Fruit fly (Drosophila melanogaster) whole organism, embryonic: ENCODE results near the gene CG9184.

Source experiments
- Adf1 ChIP-seq: fragments of 200-800 bp; sonication (Bioruptor generic); IDR thresholded peaks from 2 replicates; pipeline ENCODE4 v1.3.6; 2022; ENCODE audit warnings: missing biosample characterization, missing genetic modification characterization
- Aef1 ChIP-seq: fragments of 200-800 bp; sonication (Bioruptor generic); IDR thresholded peaks from 3 replicates; pipeline ENCODE4 v1.3.6; 2022; ENCODE audit warnings: missing biosample characterization, missing genetic modification characterization
- Antp ChIP-seq: fragments of 200-800 bp; sonication (Bioruptor generic); optimal IDR thresholded peaks from 3 replicates; lab custom pipeline; 2016; ENCODE audit warnings: missing biosample characterization, missing genetic modification characterization
- CG10543 ChIP-seq: fragments of 200-800 bp; sonication (Bioruptor generic); optimal IDR thresholded peaks from 3 replicates; lab custom pipeline; 2017; ENCODE audit warnings: missing biosample characterization, mild to moderate bottlenecking, missing genetic modification characterization, moderate library complexity
- CG10979 ChIP-seq: fragments of 200-800 bp; sonication (Bioruptor generic); optimal IDR thresholded peaks from 2 replicates; lab custom pipeline; 2018; ENCODE audit warnings: missing biosample characterization, mild to moderate bottlenecking, missing genetic modification characterization, moderate library complexity
- CG12769 ChIP-seq: fragments of 200-800 bp; sonication (Bioruptor generic); optimal IDR thresholded peaks from 2 replicates; lab custom pipeline; 2019; ENCODE audit warnings: missing biosample characterization, mild to moderate bottlenecking, missing genetic modification characterization, moderate library complexity
- CG13296 ChIP-seq: fragments of 200-800 bp; sonication (Bioruptor generic); optimal IDR thresholded peaks from 3 replicates; lab custom pipeline; 2018; ENCODE audit warnings: missing biosample characterization, mild to moderate bottlenecking, missing genetic modification characterization
- CG13775 ChIP-seq: fragments of 200-800 bp; sonication (Bioruptor generic); optimal IDR thresholded peaks from 3 replicates; lab custom pipeline; 2017; ENCODE audit warnings: missing biosample characterization, mild to moderate bottlenecking, missing genetic modification characterization
- CG14667 ChIP-seq: fragments of 200-800 bp; sonication (Bioruptor generic); IDR thresholded peaks from 2 replicates; pipeline ENCODE4 v1.3.6; 2022; ENCODE audit warnings: missing biosample characterization, missing genetic modification characterization
- CG15696 ChIP-seq: fragments of 200-800 bp; sonication (Bioruptor generic); optimal IDR thresholded peaks from 2 replicates; lab custom pipeline; 2019; ENCODE audit warnings: missing biosample characterization, mild to moderate bottlenecking, missing genetic modification characterization, moderate library complexity
- CG2116 ChIP-seq: fragments of 200-800 bp; sonication (Bioruptor generic); optimal IDR thresholded peaks from 3 replicates; lab custom pipeline; 2018; ENCODE audit warnings: missing biosample characterization, mild to moderate bottlenecking, missing genetic modification characterization
- CG2712 ChIP-seq: fragments of 200-800 bp; optimal IDR thresholded peaks from 3 replicates; lab custom pipeline; 2019; ENCODE audit warnings: missing biosample characterization, mild to moderate bottlenecking, missing genetic modification characterization, moderate library complexity
- CG30431 ChIP-seq: fragments of 200-800 bp; sonication (Bioruptor generic); optimal IDR thresholded peaks from 2 replicates; lab custom pipeline; 2017; ENCODE audit warnings: missing biosample characterization, missing genetic modification characterization
- CG32532 ChIP-seq: fragments of 200-800 bp; sonication (Bioruptor generic); IDR thresholded peaks from 2 replicates; pipeline ENCODE4 v1.3.6; 2022; ENCODE audit warnings: missing biosample characterization, missing genetic modification characterization
- CG32772 ChIP-seq: fragments of 200-800 bp; sonication (Bioruptor generic); IDR thresholded peaks from 2 replicates; pipeline ENCODE4 v1.3.6; 2022; ENCODE audit warnings: missing biosample characterization, missing genetic modification characterization
- CG3281 ChIP-seq: fragments of 200-800 bp; sonication (Bioruptor generic); optimal IDR thresholded peaks from 3 replicates; lab custom pipeline; 2017; ENCODE audit warnings: missing biosample characterization, mild to moderate bottlenecking, missing genetic modification characterization
- CG34224 ChIP-seq: fragments of 200-800 bp; sonication (Bioruptor generic); IDR thresholded peaks from 3 replicates; pipeline ENCODE4 v1.3.6; 2022; ENCODE audit warnings: missing biosample characterization, missing genetic modification characterization; ENCODE audit not compliant: partially characterized antibody
- CG42726 ChIP-seq: fragments of 200-800 bp; sonication (Bioruptor generic); IDR thresholded peaks from 2 replicates; pipeline ENCODE4 v1.3.6; 2022; ENCODE audit warnings: missing biosample characterization, missing genetic modification characterization; ENCODE audit not compliant: partially characterized antibody
- CG43689 ChIP-seq: fragments of 200-800 bp; sonication (Bioruptor generic); IDR thresholded peaks from 2 replicates; pipeline ENCODE4 v1.3.6; 2022; ENCODE audit warnings: missing biosample characterization, missing genetic modification characterization
- CG4404 ChIP-seq: fragments of 200-800 bp; sonication (Bioruptor generic); IDR thresholded peaks from 2 replicates; pipeline ENCODE4 v1.3.6; 2022; ENCODE audit warnings: missing biosample characterization, missing genetic modification characterization
- CG6689 ChIP-seq: fragments of 200-800 bp; sonication (Bioruptor generic); IDR thresholded peaks from 2 replicates; pipeline ENCODE4 v1.3.6; 2022; ENCODE audit warnings: missing biosample characterization, missing genetic modification characterization
- CG8924 ChIP-seq: fragments of 200-800 bp; optimal IDR thresholded peaks from 3 replicates; lab custom pipeline; 2019; ENCODE audit warnings: missing biosample characterization, mild to moderate bottlenecking, missing genetic modification characterization, moderate library complexity
- CG9876 ChIP-seq: fragments of 200-800 bp; sonication (Bioruptor generic); optimal IDR thresholded peaks from 2 replicates; lab custom pipeline; 2016; ENCODE audit warnings: missing biosample characterization, missing genetic modification characterization
- Chrac-16 ChIP-seq: fragments of 200-800 bp; sonication (Bioruptor generic); optimal IDR thresholded peaks from 3 replicates; lab custom pipeline; 2016; ENCODE audit warnings: missing biosample characterization, missing genetic modification characterization
- CkIIα-i1 ChIP-seq: fragments of 200-800 bp; sonication (Bioruptor generic); IDR thresholded peaks from 2 replicates; pipeline ENCODE4 v1.3.6; 2022; ENCODE audit warnings: missing biosample characterization, missing genetic modification characterization
- Dad ChIP-seq: fragments of 200-800 bp; sonication (Bioruptor generic); optimal IDR thresholded peaks from 3 replicates; lab custom pipeline; 2016; ENCODE audit warnings: missing biosample characterization, missing genetic modification characterization
- Deaf1 ChIP-seq: fragments of 200-800 bp; optimal IDR thresholded peaks from 3 replicates; lab custom pipeline; 2019; ENCODE audit warnings: missing biosample characterization, mild to moderate bottlenecking, missing genetic modification characterization, moderate library complexity
- Doc3 ChIP-seq: fragments of 200-800 bp; sonication (Bioruptor generic); IDR thresholded peaks from 3 replicates; pipeline ENCODE4 v1.3.6; 2022; ENCODE audit warnings: missing biosample characterization, missing genetic modification characterization; ENCODE audit not compliant: partially characterized antibody
- Fer3 ChIP-seq: fragments of 200-800 bp; sonication (Bioruptor generic); optimal IDR thresholded peaks from 2 replicates; lab custom pipeline; 2018; ENCODE audit warnings: missing biosample characterization, mild to moderate bottlenecking, missing genetic modification characterization, moderate library complexity
- MESR4 ChIP-seq: fragments of 200-800 bp; sonication (Bioruptor generic); optimal IDR thresholded peaks from 2 replicates; lab custom pipeline; 2018; ENCODE audit warnings: missing biosample characterization, mild to moderate bottlenecking, missing genetic modification characterization, moderate library complexity
- Med ChIP-seq: fragments of 200-800 bp; sonication (Bioruptor generic); peaks from one replicate; lab custom pipeline; 2016; ENCODE audit warnings: missing biosample characterization, missing genetic modification characterization, mild to moderate bottlenecking, inconsistent platforms, moderate library complexity
- Side ChIP-seq: fragments of 200-800 bp; sonication (Bioruptor generic); optimal IDR thresholded peaks from 2 replicates; lab custom pipeline; 2016; ENCODE audit warnings: missing biosample characterization, missing genetic modification characterization
- Xrp1 ChIP-seq: fragments of 200-800 bp; sonication (Bioruptor generic); IDR thresholded peaks from 2 replicates; pipeline ENCODE4 v1.3.6; 2022; ENCODE audit warnings: missing biosample characterization, missing genetic modification characterization
- ab ChIP-seq: fragments of 200-800 bp; sonication (Bioruptor generic); optimal IDR thresholded peaks from 2 replicates; lab custom pipeline; 2016; ENCODE audit warnings: missing biosample characterization, missing genetic modification characterization
- aop ChIP-seq: fragments of 200-800 bp; sonication (Bioruptor generic); IDR thresholded peaks from 2 replicates; pipeline ENCODE4 v1.3.6; 2022; ENCODE audit warnings: missing biosample characterization, missing genetic modification characterization
- chinmo ChIP-seq: fragments of 200-800 bp; sonication (Bioruptor generic); IDR thresholded peaks from 4 replicates; pipeline ENCODE4 v1.3.6; 2022; ENCODE audit warnings: missing biosample characterization, missing genetic modification characterization; ENCODE audit not compliant: partially characterized antibody
- chm ChIP-seq: fragments of 200-800 bp; sonication (Bioruptor generic); IDR thresholded peaks from 2 replicates; pipeline ENCODE4 v1.3.6; 2022; ENCODE audit warnings: missing biosample characterization, missing genetic modification characterization
- crol ChIP-seq: fragments of 200-800 bp; sonication (Bioruptor generic); IDR thresholded peaks from 2 replicates; pipeline ENCODE4 v1.3.6; 2022; ENCODE audit warnings: missing biosample characterization, missing genetic modification characterization
- dan ChIP-seq: fragments of 200-800 bp; sonication (Bioruptor generic); IDR thresholded peaks from 2 replicates; pipeline ENCODE4 v1.3.6; 2022; ENCODE audit warnings: missing biosample characterization, missing genetic modification characterization
- ewg ChIP-seq: fragments of 200-800 bp; sonication (Bioruptor generic); optimal IDR thresholded peaks from 3 replicates; lab custom pipeline; 2017; ENCODE audit warnings: mild to moderate bottlenecking, missing biosample characterization, missing genetic modification reagents, missing genetic modification characterization
- gcm ChIP-seq: fragments of 200-800 bp; sonication (Bioruptor generic); optimal IDR thresholded peaks from 2 replicates; lab custom pipeline; 2019; ENCODE audit warnings: missing biosample characterization, mild to moderate bottlenecking, missing genetic modification characterization, moderate library complexity
- lola ChIP-seq, 3 experiments: fragments of >200 bp in 2 of 3; fragments of 200-800 bp in 1 of 3; sonication (Bioruptor generic) in 1 of 3; optimal IDR thresholded peaks; 2 replicates each; lab custom pipeline; 2017 to 2019; ENCODE audit warnings: missing biosample characterization in 3 of 3, missing genetic modification characterization in 3 of 3, mild to moderate bottlenecking in 1 of 3, moderate library complexity in 1 of 3
- pan ChIP-seq, 4 experiments: fragments of >200 bp in 3 of 4; fragments of 200-800 bp in 1 of 4; sonication (Bioruptor generic) in 1 of 4; optimal IDR thresholded peaks in 3 of 4; IDR thresholded peaks in 1 of 4; 2 replicates each; pipeline versions ENCODE4 v1.3.6 to Lab custom; 2017 to 2022; ENCODE audit warnings: missing biosample characterization in 2 of 4, missing genetic modification characterization in 2 of 4, mixed read lengths in 1 of 4
- prd ChIP-seq, 3 experiments: fragments of >200 bp in 2 of 3; fragments of 200-800 bp in 1 of 3; sonication (Bioruptor generic) in 1 of 3; optimal IDR thresholded peaks in 2 of 3; IDR thresholded peaks in 1 of 3; 2 replicates in 2 of 3; 3 replicates in 1 of 3; pipeline versions ENCODE4 v1.3.6 to Lab custom; 2017 to 2022; ENCODE audit warnings: missing biosample characterization in 1 of 3, missing genetic modification characterization in 1 of 3
- sd ChIP-seq: fragments of 200-800 bp; sonication (Bioruptor generic); optimal IDR thresholded peaks from 3 replicates; lab custom pipeline; 2018; ENCODE audit warnings: missing biosample characterization, mild to moderate bottlenecking, missing genetic modification characterization, moderate library complexity
- sens-2 ChIP-seq: fragments of 200-800 bp; sonication (Bioruptor generic); IDR thresholded peaks from 2 replicates; pipeline ENCODE4 v1.3.6; 2022; ENCODE audit warnings: missing biosample characterization, missing genetic modification characterization
- so ChIP-seq: fragments of 200-800 bp; sonication (Bioruptor generic); IDR thresholded peaks from 3 replicates; pipeline ENCODE4 v1.3.6; 2022; ENCODE audit warnings: missing biosample characterization, missing genetic modification characterization
- zen ChIP-seq: fragments of 200-800 bp; sonication (Bioruptor generic); optimal IDR thresholded peaks from 3 replicates; lab custom pipeline; 2018; ENCODE audit warnings: missing biosample characterization, mild to moderate bottlenecking, missing genetic modification characterization, moderate library complexity
- zfh1 ChIP-seq: fragments of 200-800 bp; sonication (Bioruptor generic); IDR thresholded peaks from 3 replicates; pipeline ENCODE4 v1.3.6; 2022; ENCODE audit warnings: missing biosample characterization, missing genetic modification characterization
- zfh2 ChIP-seq: fragments of 200-800 bp; sonication (Bioruptor generic); optimal IDR thresholded peaks from 2 replicates; lab custom pipeline; 2016; ENCODE audit warnings: missing biosample characterization, missing genetic modification characterization

CG9184 gene

dm6 chr3L:1358338-1358737 is 35.7 kb upstream of the CG9184 start (continued):
- TF ChIP-seq MESR4 (GFP tag; lab: Kevin White, UChicago): no peak
- no peak for TF ChIP-seq Side (GFP tag; lab: Kevin White, UChicago)
- TF ChIP-seq lola (GFP tag; optimal IDR thresholded peaks at IDR 0.05; lab: Kevin White, UChicago): peak in 1 of 3 experiments; percentile 16
- TF ChIP-seq pan (optimal IDR thresholded peaks at IDR 0.05; lab: Kevin White, UChicago): no peak
- peak in 1 of 2 experiments; percentile 14 for TF ChIP-seq pan (GFP tag; optimal IDR thresholded peaks at IDR 0.05 in 1 of 2, IDR thresholded peaks at IDR 0.05 in 1 of 2)
- no peak for TF ChIP-seq Fer3 (tag; lab: Kevin White, UChicago)
- TF ChIP-seq CG15696 (tag; lab: Kevin White, UChicago): peak; percentile 63
- TF ChIP-seq CG6689 (GFP tag; lab: Robert Waterston, UW): no peak
- TF ChIP-seq CG42726 (GFP tag; lab: Robert Waterston, UW): no peak
- peak; percentile 51 for TF ChIP-seq zen (tag; lab: Kevin White, UChicago)
- TF ChIP-seq zfh1 (GFP tag; lab: Robert Waterston, UW): peak; percentile 65; the same call in 2 of the 3 replicates
- no peak for TF ChIP-seq crol
- TF ChIP-seq dan (GFP tag; lab: Robert Waterston, UW): no peak
- TF ChIP-seq CG30431 (GFP tag; lab: Kevin White, UChicago): peak; percentile 11
- no peak for TF ChIP-seq Antp
- TF ChIP-seq Doc3 (GFP tag; lab: Robert Waterston, UW): no peak
- no peak for TF ChIP-seq CG8924
- no peak for TF ChIP-seq CG3281 (GFP tag; lab: Kevin White, UChicago)
- peak; percentile 33 for TF ChIP-seq CG10979
- no peak for TF ChIP-seq CG43689 (GFP tag; lab: Robert Waterston, UW)
- peak; percentile 79 for TF ChIP-seq CG4404 (GFP tag; lab: Robert Waterston, UW)
- no peak for TF ChIP-seq ewg (GFP tag; lab: Kevin White, UChicago)
- TF ChIP-seq ab (GFP tag; lab: Kevin White, UChicago): no peak
- no peak for TF ChIP-seq Dad (GFP tag; lab: Kevin White, UChicago)
- TF ChIP-seq aop (GFP tag; lab: Robert Waterston, UW): no peak
- TF ChIP-seq CG2712 (tag; lab: Kevin White, UChicago): peak; percentile 37
- no peak for TF ChIP-seq CG13296 (GFP tag; lab: Kevin White, UChicago)
- no peak for TF ChIP-seq CG34224
- TF ChIP-seq sens-2 (GFP tag; lab: Robert Waterston, UW): peak; percentile 25; the same call in 1 of the 2 replicates
- peak; percentile 33 for TF ChIP-seq Med
- peak; percentile 51 for TF ChIP-seq Xrp1 (GFP tag; lab: Robert Waterston, UW)
- TF ChIP-seq zfh2 (GFP tag; lab: Kevin White, UChicago): no peak
- 0 out of 2 replicates have a peak, but pooled peaks have one; percentile 12 for TF ChIP-seq CG14667 (GFP tag; lab: Robert Waterston, UW)
- TF ChIP-seq CG13775 (GFP tag; lab: Kevin White, UChicago): no peak
- no peak for TF ChIP-seq CG32772 (GFP tag; lab: Robert Waterston, UW)
- peak; percentile 1 for TF ChIP-seq Chrac-16
- no peak for TF ChIP-seq sd (tag; lab: Kevin White, UChicago)
- TF ChIP-seq prd (optimal IDR thresholded peaks at IDR 0.05; lab: Kevin White, UChicago): no peak
- peak; percentile 70 for TF ChIP-seq prd (GFP tag; IDR thresholded peaks at IDR 0.05; lab: Robert Waterston, UW)
- TF ChIP-seq, all 482 proteins: peak for 34

- TF ChIP-seq chinmo (0 out of 4 replicates have a peak, but pooled peaks have one; percentile 63), Deaf1 (tag; lab: Kevin White, UChicago) (peak; percentile 54), CG9876 (GFP tag; lab: Kevin White, UChicago) (no peak), CG2116 (GFP tag; lab: Kevin White, UChicago) (no peak), CG10543 (GFP tag; lab: Kevin White, UChicago) (peak; percentile 8), prd (optimal IDR thresholded peaks at IDR 0.05; lab: Kevin White, UChicago) (no peak), prd (GFP tag; IDR thresholded peaks at IDR 0.05; lab: Robert Waterston, UW) (no peak), Adf1 (GFP tag; lab: Robert Waterston, UW) (no peak), CG32532 (GFP tag; lab: Robert Waterston, UW) (no peak), Med (peak; percentile 37), Aef1 (GFP tag; lab: Robert Waterston, UW) (no peak), CkIIα-i1 (no peak), CG12769 (tag; lab: Kevin White, UChicago) (peak; percentile 84), gcm (GFP tag; lab: Kevin White, UChicago) (no peak), chm (GFP tag; lab: Robert Waterston, UW) (no peak), so (GFP tag; lab: Robert Waterston, UW) (0 out of 3 replicates have a peak, but pooled peaks have one; percentile 54)
Measured at dm6 chr3L:1354214-1354613, 31.6 kb upstream of the CG9184 start.
